Worm (Caenorhabditis elegans): Measurements from ENCODE around the gene oma-1.

oma-1 gene

DNA sequence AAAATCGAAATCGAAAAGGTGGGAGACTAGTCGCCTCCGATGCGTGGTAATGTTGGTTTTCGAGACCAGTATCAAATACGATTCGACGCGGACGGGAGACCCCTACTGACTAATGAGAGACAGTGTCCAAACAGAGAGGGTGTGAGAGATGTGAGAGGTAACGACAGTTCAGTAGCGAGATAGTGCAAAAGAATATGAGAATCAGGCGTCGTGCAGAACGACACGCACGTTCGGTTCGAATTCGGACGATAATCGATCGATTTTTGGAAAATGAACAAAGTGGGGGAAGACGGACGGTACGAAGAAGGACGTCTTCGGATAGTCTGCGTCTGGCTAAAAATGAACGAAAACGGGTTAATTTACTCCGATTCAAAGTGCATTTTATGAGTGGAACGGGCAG is 33.2 kb downstream of the oma-1 start, which contains the start of gene D1046.16 (continued):
- no peak for TF ChIP-seq lin-13 (GFP tag; optimal IDR thresholded peaks at IDR 0.05)
- no peak for TF ChIP-seq aly-2 (tag; optimal IDR thresholded peaks at IDR 0.05)
- TF ChIP-seq F49E8.2 (tag; optimal IDR thresholded peaks at IDR 0.05; ENCODE audit: borderline replicate concordance) = no peak
- no peak for TF ChIP-seq F44E2.7 (GFP tag; IDR thresholded peaks at IDR 0.05)
- no peak for TF ChIP-seq nhr-6 (tag; optimal IDR thresholded peaks at IDR 0.05)
- no peak for TF ChIP-seq dmd-8 (GFP tag; IDR thresholded peaks at IDR 0.05)
- no peak for TF ChIP-seq egl-27 (tag; optimal IDR thresholded peaks at IDR 0.05)
- peak; percentile 50 for TF ChIP-seq ceh-28 (tag; optimal IDR thresholded peaks at IDR 0.05)
- TF ChIP-seq tag-97 (GFP tag; IDR thresholded peaks at IDR 0.05) = no peak
- no peak for TF ChIP-seq snpc-1.2 (GFP tag; IDR thresholded peaks at IDR 0.05)
- no peak for TF ChIP-seq set-16 (GFP tag; IDR thresholded peaks at IDR 0.05)
- no peak for TF ChIP-seq ctbp-1 (GFP tag; IDR thresholded peaks at IDR 0.05)
- TF ChIP-seq php-3 (GFP tag; IDR thresholded peaks at IDR 0.05) = no peak
- TF ChIP-seq nhr-48 (tag; optimal IDR thresholded peaks at IDR 0.05) = no peak
- no peak for TF ChIP-seq pha-4 (GFP tag; IDR thresholded peaks at IDR 0.05)
- TF ChIP-seq pha-4 (tag; optimal IDR thresholded peaks at IDR 0.05) = no peak
- TF ChIP-seq hmg-1.1 (GFP tag; IDR thresholded peaks at IDR 0.05) = 0 out of 2 replicates have a peak, but pooled peaks have one; percentile 43
- peak; percentile 3 for TF ChIP-seq hlh-30 (tag; optimal IDR thresholded peaks at IDR 0.05; ENCODE audit: insufficient read depth)
- no peak for TF ChIP-seq madf-9 (GFP tag; conservative IDR thresholded peaks at IDR 0.05)
- TF ChIP-seq egl-43 (GFP tag; IDR thresholded peaks at IDR 0.05) = no peak
- TF ChIP-seq unc-62 (GFP tag; optimal IDR thresholded peaks at IDR 0.05 in 1 of 2) = peak in 1 of 2 experiments; percentile 15
- no peak for TF ChIP-seq unc-62 (tag; optimal IDR thresholded peaks at IDR 0.05)
- no peak for TF ChIP-seq hif-1 (tag; optimal IDR thresholded peaks at IDR 0.05)
- TF ChIP-seq F10B5.3 (tag; optimal IDR thresholded peaks at IDR 0.05) = no peak
- no peak for TF ChIP-seq fkh-10 (GFP tag; optimal IDR thresholded peaks at IDR 0.05)
- no peak for TF ChIP-seq ZK546.5 (tag; optimal IDR thresholded peaks at IDR 0.05)
- TF ChIP-seq zfp-2 (tag; optimal IDR thresholded peaks at IDR 0.05) = no peak
- no peak for TF ChIP-seq ceh-20 (GFP tag; IDR thresholded peaks at IDR 0.05)
- no peak for TF ChIP-seq lir-3 (tag; optimal IDR thresholded peaks at IDR 0.05)
- TF ChIP-seq gei-8 (GFP tag; optimal IDR thresholded peaks at IDR 0.05) = no peak
- no peak for TF ChIP-seq madf-5 (GFP tag; IDR thresholded peaks at IDR 0.05)
- TF ChIP-seq mdt-29 (GFP tag; IDR thresholded peaks at IDR 0.05) = peak; percentile 41; the same call in 1 of the 2 replicates
- no peak for TF ChIP-seq duxl-1 (tag; optimal IDR thresholded peaks at IDR 0.05; ENCODE audit: poor library complexity)
- no peak for TF ChIP-seq Y75B8A.6 (GFP tag; IDR thresholded peaks at IDR 0.05)
- TF ChIP-seq ZK337.2 (GFP tag; IDR thresholded peaks at IDR 0.05) = no peak
- no peak for TF ChIP-seq ztf-7 (tag; optimal IDR thresholded peaks at IDR 0.05)
- no peak for TF ChIP-seq F37D6.2 (tag; optimal IDR thresholded peaks at IDR 0.05)
- no peak for TF ChIP-seq cey-2 (tag; optimal IDR thresholded peaks at IDR 0.05; ENCODE audit: borderline replicate concordance, insufficient read depth)
- TF ChIP-seq zip-11 (GFP tag; IDR thresholded peaks at IDR 0.05) = no peak
- peak in 1 of 2 experiments; percentile 46 for TF ChIP-seq mdl-1 (tag; optimal IDR thresholded peaks at IDR 0.05)
- TF ChIP-seq lin-1 (GFP tag; IDR thresholded peaks at IDR 0.05) = no peak
- TF ChIP-seq dmd-9 (GFP tag; IDR thresholded peaks at IDR 0.05) = no peak
- TF ChIP-seq ceh-82 (tag; optimal IDR thresholded peaks at IDR 0.05) = no peak
- TF ChIP-seq mes-2 (tag; optimal IDR thresholded peaks at IDR 0.05; ENCODE audit: poor library complexity, severe bottlenecking) = peak; percentile 56
- no peak for TF ChIP-seq saeg-2 (GFP tag; IDR thresholded peaks at IDR 0.05)
- no peak for TF ChIP-seq rbr-2 (tag; optimal IDR thresholded peaks at IDR 0.05)
- TF ChIP-seq ztf-11 (tag; optimal IDR thresholded peaks at IDR 0.05) = no peak
- no peak for TF ChIP-seq nhr-111 (GFP tag; optimal IDR thresholded peaks at IDR 0.05)
- peak; percentile 53 for TF ChIP-seq mxl-3 (GFP tag; optimal IDR thresholded peaks at IDR 0.05)
- TF ChIP-seq nhr-10 (tag; optimal IDR thresholded peaks at IDR 0.05) = no peak
